Fruit fly (Drosophila melanogaster) whole organism, embryonic: ENCODE measurements around the gene her.

Source experiments
- CG1024 ChIP-seq: fragments of 200-800 bp; sonication (Bioruptor generic); IDR thresholded peaks from 2 replicates; pipeline ENCODE4 v1.3.6; 2022; ENCODE audit warnings: missing biosample characterization, missing genetic modification characterization
- CG10654 ChIP-seq: fragments of 200-800 bp; sonication (Bioruptor generic); optimal IDR thresholded peaks from 2 replicates; lab custom pipeline; 2016; ENCODE audit warnings: missing biosample characterization, missing genetic modification characterization
- CG11504 ChIP-seq: fragments of 200-800 bp; sonication (Bioruptor generic); optimal IDR thresholded peaks from 3 replicates; lab custom pipeline; 2019; ENCODE audit warnings: missing biosample characterization, mild to moderate bottlenecking, missing genetic modification characterization, moderate library complexity
- CG11696 ChIP-seq: fragments of 200-800 bp; sonication (Bioruptor generic); IDR thresholded peaks from 2 replicates; pipeline ENCODE4 v1.3.6; 2022; ENCODE audit warnings: missing biosample characterization, missing genetic modification characterization
- CG12744 ChIP-seq: fragments of 200-800 bp; sonication (Bioruptor generic); optimal IDR thresholded peaks from 2 replicates; lab custom pipeline; 2016; ENCODE audit warnings: missing biosample characterization, missing genetic modification characterization
- CG13123 ChIP-seq: fragments of 200-800 bp; sonication (Bioruptor generic); optimal IDR thresholded peaks from 2 replicates; lab custom pipeline; 2016; ENCODE audit warnings: missing biosample characterization, missing genetic modification characterization
- CG13296 ChIP-seq: fragments of 200-800 bp; sonication (Bioruptor generic); optimal IDR thresholded peaks from 3 replicates; lab custom pipeline; 2018; ENCODE audit warnings: missing biosample characterization, mild to moderate bottlenecking, missing genetic modification characterization
- CG1602 ChIP-seq: fragments of 200-800 bp; sonication (Bioruptor generic); optimal IDR thresholded peaks from 3 replicates; lab custom pipeline; 2016; ENCODE audit warnings: missing biosample characterization, missing genetic modification characterization
- CG1832 ChIP-seq: fragments of 200-800 bp; sonication (Bioruptor generic); optimal IDR thresholded peaks from 2 replicates; lab custom pipeline; 2017; ENCODE audit warnings: missing biosample characterization, mild to moderate bottlenecking, missing genetic modification characterization, inconsistent platforms
- CG18764 ChIP-seq: fragments of 200-800 bp; sonication (Bioruptor generic); optimal IDR thresholded peaks from 3 replicates; lab custom pipeline; 2016; ENCODE audit warnings: missing biosample characterization, missing genetic modification characterization
- CG2678 ChIP-seq: fragments of 200-800 bp; sonication (Bioruptor generic); optimal IDR thresholded peaks from 3 replicates; lab custom pipeline; 2019; ENCODE audit warnings: missing biosample characterization, mild to moderate bottlenecking, missing genetic modification characterization, moderate library complexity
- CG31365 ChIP-seq: fragments of 200-800 bp; sonication (Bioruptor generic); optimal IDR thresholded peaks from 2 replicates; lab custom pipeline; 2018; ENCODE audit warnings: missing biosample characterization, mild to moderate bottlenecking, missing genetic modification characterization
- CG3281 ChIP-seq: fragments of 200-800 bp; sonication (Bioruptor generic); optimal IDR thresholded peaks from 3 replicates; lab custom pipeline; 2017; ENCODE audit warnings: missing biosample characterization, mild to moderate bottlenecking, missing genetic modification characterization
- CG33557 ChIP-seq: fragments of 200-800 bp; sonication (Bioruptor generic); optimal IDR thresholded peaks from 2 replicates; lab custom pipeline; 2019; ENCODE audit warnings: missing biosample characterization, mild to moderate bottlenecking, missing genetic modification characterization, moderate library complexity
- CG3407 ChIP-seq: fragments of 200-800 bp; sonication (Bioruptor generic); optimal IDR thresholded peaks from 2 replicates; lab custom pipeline; 2018; ENCODE audit warnings: missing biosample characterization, mild to moderate bottlenecking, missing genetic modification characterization
- CG3838 ChIP-seq: fragments of 200-800 bp; sonication (Bioruptor generic); optimal IDR thresholded peaks from 3 replicates; lab custom pipeline; 2016; ENCODE audit warnings: missing biosample characterization, missing genetic modification characterization
- CG42726 ChIP-seq: fragments of 200-800 bp; sonication (Bioruptor generic); IDR thresholded peaks from 2 replicates; pipeline ENCODE4 v1.3.6; 2022; ENCODE audit warnings: missing biosample characterization, missing genetic modification characterization; ENCODE audit not compliant: partially characterized antibody
- CG5953 ChIP-seq: fragments of 200-800 bp; sonication (Bioruptor generic); IDR thresholded peaks from 2 replicates; pipeline ENCODE4 v1.3.6; 2022; ENCODE audit warnings: missing biosample characterization, missing genetic modification characterization
- CG7357 ChIP-seq: fragments of 200-800 bp; sonication (Bioruptor generic); IDR thresholded peaks from 3 replicates; pipeline ENCODE4 v1.3.6; 2022; ENCODE audit warnings: missing biosample characterization, missing genetic modification characterization
- CG9437 ChIP-seq: fragments of 200-800 bp; sonication (Bioruptor generic); optimal IDR thresholded peaks from 2 replicates; lab custom pipeline; 2018; ENCODE audit warnings: missing biosample characterization, mild to moderate bottlenecking, missing genetic modification characterization
- CG9797 ChIP-seq: fragments of 200-800 bp; sonication (Bioruptor generic); optimal IDR thresholded peaks from 3 replicates; lab custom pipeline; 2018; ENCODE audit warnings: missing biosample characterization, mild to moderate bottlenecking, missing genetic modification characterization
- Dek ChIP-seq: fragments of 200-800 bp; sonication (Bioruptor generic); optimal IDR thresholded peaks from 3 replicates; lab custom pipeline; 2019; ENCODE audit warnings: missing biosample characterization, mild to moderate bottlenecking, missing genetic modification characterization, moderate library complexity
- Dp ChIP-seq: fragments of 200-800 bp; sonication (Bioruptor generic); optimal IDR thresholded peaks from 2 replicates; lab custom pipeline; 2018; ENCODE audit warnings: missing biosample characterization, mild to moderate bottlenecking, missing genetic modification characterization, moderate library complexity
- HLHmδ ChIP-seq: fragments of 200-800 bp; sonication (Bioruptor generic); optimal IDR thresholded peaks from 2 replicates; lab custom pipeline; 2018; ENCODE audit warnings: missing biosample characterization, mild to moderate bottlenecking, missing genetic modification characterization, moderate library complexity
- HmgD ChIP-seq: fragments of 200-800 bp; sonication (Bioruptor generic); optimal IDR thresholded peaks from 3 replicates; lab custom pipeline; 2016; ENCODE audit warnings: missing biosample characterization, missing genetic modification characterization
- MBD-R2 ChIP-seq: fragments of 200-800 bp; sonication (Bioruptor generic); IDR thresholded peaks from 2 replicates; pipeline ENCODE4 v1.3.6; 2022; ENCODE audit warnings: missing biosample characterization, missing genetic modification characterization
- Meics ChIP-seq: fragments of 200-800 bp; sonication (Bioruptor generic); optimal IDR thresholded peaks from 2 replicates; lab custom pipeline; 2017; ENCODE audit warnings: missing biosample characterization, mild to moderate bottlenecking, missing genetic modification characterization
- NFAT ChIP-seq: fragments of 200-800 bp; sonication (Bioruptor generic); IDR thresholded peaks from 2 replicates; pipeline ENCODE4 v1.3.6; 2022; ENCODE audit warnings: missing biosample characterization, missing genetic modification characterization
- Six4 ChIP-seq: fragments of 200-800 bp; sonication (Bioruptor generic); optimal IDR thresholded peaks from 2 replicates; lab custom pipeline; 2016; ENCODE audit warnings: missing biosample characterization, missing genetic modification characterization
- Taf1 ChIP-seq: fragments of 200-800 bp; sonication (Bioruptor generic); IDR thresholded peaks from 2 replicates; pipeline ENCODE4 v1.3.6; 2022; ENCODE audit warnings: missing biosample characterization, missing genetic modification characterization
- al ChIP-seq: fragments of 200-800 bp; sonication (Bioruptor generic); IDR thresholded peaks from 2 replicates; pipeline ENCODE4 v1.3.6; 2022; ENCODE audit warnings: missing biosample characterization, missing genetic modification characterization
- chm ChIP-seq: fragments of 200-800 bp; sonication (Bioruptor generic); IDR thresholded peaks from 2 replicates; pipeline ENCODE4 v1.3.6; 2022; ENCODE audit warnings: missing biosample characterization, missing genetic modification characterization
- corto ChIP-seq: fragments of 200-800 bp; sonication (Bioruptor generic); optimal IDR thresholded peaks from 2 replicates; lab custom pipeline; 2016; ENCODE audit warnings: missing biosample characterization, mild to moderate bottlenecking, missing genetic modification characterization, moderate library complexity
- dimm ChIP-seq: fragments of 200-800 bp; sonication (Bioruptor generic); IDR thresholded peaks from 2 replicates; pipeline ENCODE4 v1.3.6; 2022; ENCODE audit warnings: missing biosample characterization, missing genetic modification characterization
- ftz-f1 ChIP-seq: fragments of 200-800 bp; sonication (Bioruptor generic); optimal IDR thresholded peaks from 2 replicates; lab custom pipeline; 2016; ENCODE audit warnings: missing biosample characterization, missing genetic modification characterization
- fu2 ChIP-seq: fragments of 200-800 bp; sonication (Bioruptor generic); optimal IDR thresholded peaks from 2 replicates; lab custom pipeline; 2016; ENCODE audit warnings: missing biosample characterization, missing genetic modification characterization
- h ChIP-seq: fragments of >200 bp; optimal IDR thresholded peaks from 2 replicates; lab custom pipeline; 2017
- hb ChIP-seq: fragments of 200-800 bp; sonication (Bioruptor generic); IDR thresholded peaks from 3 replicates; pipeline ENCODE4 v1.3.6; 2022; ENCODE audit warnings: missing biosample characterization, missing genetic modification characterization; ENCODE audit not compliant: partially characterized antibody
- hkb ChIP-seq, 2 experiments: fragments of 200-800 bp in 1 of 2; fragments of >200 bp in 1 of 2; sonication (Bioruptor generic) in 1 of 2; IDR thresholded peaks in 1 of 2; optimal IDR thresholded peaks in 1 of 2; 2 replicates each; pipeline versions ENCODE4 v1.3.6 to Lab custom; 2017 to 2022; ENCODE audit warnings: missing biosample characterization in 1 of 2, missing genetic modification characterization in 1 of 2
- insv ChIP-seq, 2 experiments: fragments of 200-800 bp; sonication (Bioruptor generic); optimal IDR thresholded peaks; 3 replicates each; lab custom pipeline; 2016 to 2018; ENCODE audit warnings: missing biosample characterization in 2 of 2, missing genetic modification characterization in 2 of 2
- jing ChIP-seq: fragments of 200-800 bp; sonication (Bioruptor generic); optimal IDR thresholded peaks from 2 replicates; lab custom pipeline; 2018; ENCODE audit warnings: missing biosample characterization, mild to moderate bottlenecking, missing genetic modification characterization
- kay ChIP-seq: fragments of 200-800 bp; sonication (Bioruptor generic); optimal IDR thresholded peaks from 2 replicates; lab custom pipeline; 2016; ENCODE audit warnings: missing biosample characterization, missing genetic modification characterization
- ken ChIP-seq: fragments of 200-800 bp; sonication (Bioruptor generic); IDR thresholded peaks from 3 replicates; pipeline ENCODE4 v1.3.6; 2022; ENCODE audit warnings: missing biosample characterization, missing genetic modification characterization
- odd ChIP-seq: fragments of 200-800 bp; sonication (Bioruptor generic); optimal IDR thresholded peaks from 2 replicates; lab custom pipeline; 2017; ENCODE audit warnings: missing biosample characterization, mild to moderate bottlenecking, missing genetic modification characterization
- onecut ChIP-seq: fragments of 200-800 bp; sonication (Bioruptor generic); IDR thresholded peaks from 2 replicates; pipeline ENCODE4 v1.3.6; 2022; ENCODE audit warnings: missing biosample characterization, missing genetic modification characterization
- pho ChIP-seq: fragments of 200-800 bp; sonication (Bioruptor generic); optimal IDR thresholded peaks from 2 replicates; lab custom pipeline; 2016; ENCODE audit warnings: missing biosample characterization, missing genetic modification characterization
- pzg ChIP-seq: fragments of 200-800 bp; sonication (Bioruptor generic); optimal IDR thresholded peaks from 3 replicates; lab custom pipeline; 2018; ENCODE audit warnings: missing biosample characterization, mild to moderate bottlenecking, missing genetic modification characterization, moderate library complexity
- tap ChIP-seq: fragments of 200-800 bp; optimal IDR thresholded peaks from 3 replicates; lab custom pipeline; 2019; ENCODE audit warnings: missing biosample characterization, mild to moderate bottlenecking, missing genetic modification characterization, moderate library complexity
- tll ChIP-seq, 2 experiments: fragments of 200-800 bp in 1 of 2; fragments of >200 bp in 1 of 2; sonication (Bioruptor generic) in 1 of 2; optimal IDR thresholded peaks; 2 replicates each; lab custom pipeline; 2017 to 2019; ENCODE audit warnings: missing biosample characterization in 2 of 2, missing genetic modification characterization in 2 of 2, mild to moderate bottlenecking in 1 of 2, moderate library complexity in 1 of 2

The her gene

DNA sequence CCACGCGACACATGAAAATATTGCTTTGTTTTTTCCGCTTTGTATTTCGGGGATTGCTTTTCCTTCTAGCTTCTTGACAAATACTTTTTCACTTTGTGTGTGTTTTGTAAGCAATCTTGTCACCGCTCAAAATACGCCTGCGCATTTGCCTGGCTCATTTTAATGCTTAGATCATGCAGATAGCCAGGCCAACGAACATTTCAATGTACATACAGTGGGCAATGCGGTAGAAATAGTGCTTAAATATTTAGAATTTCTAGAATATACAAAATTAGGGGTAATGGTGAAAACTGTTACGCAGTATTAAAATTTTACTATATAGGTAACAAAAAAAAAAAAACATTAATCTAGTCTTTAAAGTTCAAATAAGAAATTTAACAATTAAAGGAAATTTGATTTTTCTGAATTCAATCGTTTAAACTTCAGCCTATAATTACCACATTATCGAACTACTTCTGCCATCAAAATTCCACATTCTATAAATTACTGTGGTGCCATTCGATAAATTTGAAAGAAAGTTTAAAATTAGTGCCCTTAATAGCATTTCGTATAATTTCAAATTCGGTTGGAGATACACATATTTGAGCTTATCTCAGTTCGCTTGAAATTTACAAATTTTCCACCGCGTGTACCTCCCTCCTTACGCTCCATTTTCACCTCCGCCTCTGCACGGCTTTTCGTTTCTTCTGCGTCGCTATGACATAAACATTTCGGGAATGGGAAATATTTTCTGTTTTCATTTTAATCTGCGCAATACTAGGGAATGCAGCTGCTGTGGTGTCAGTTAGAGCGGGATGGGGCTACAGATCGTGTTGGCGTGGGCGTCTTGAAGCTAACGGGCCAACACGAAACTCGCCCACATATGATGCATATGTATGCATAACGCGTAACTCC is 30.1 kb downstream of the her start (continued):
- peak; percentile 49; the same call in 2 of the 3 replicates for TF ChIP-seq ken (GFP tag; lab: Robert Waterston, UW)
- no peak for TF ChIP-seq CG9797 (GFP tag; lab: Kevin White, UChicago)
- TF ChIP-seq hkb (optimal IDR thresholded peaks at IDR 0.05; lab: Kevin White, UChicago), result no peak
- TF ChIP-seq hkb (GFP tag; IDR thresholded peaks at IDR 0.05; lab: Robert Waterston, UW), result 0 out of 2 replicates have a peak, but pooled peaks have one; percentile 21
- no peak for TF ChIP-seq NFAT
- no peak for TF ChIP-seq CG11696
- TF ChIP-seq CG11504, result peak; percentile 52
- no peak for TF ChIP-seq CG12744 (GFP tag; lab: Kevin White, UChicago)
- no peak for TF ChIP-seq CG33557
- TF ChIP-seq CG3838 (GFP tag; lab: Kevin White, UChicago), result no peak
- no peak for TF ChIP-seq CG31365 (tag; lab: Kevin White, UChicago)
- no peak for TF ChIP-seq CG10654 (GFP tag; lab: Kevin White, UChicago)
- no peak for TF ChIP-seq hb (GFP tag; lab: Robert Waterston, UW)
- no peak for TF ChIP-seq CG13296 (GFP tag; lab: Kevin White, UChicago)
- TF ChIP-seq jing (GFP tag; lab: Kevin White, UChicago), result no peak
- no peak for TF ChIP-seq Taf1 (GFP tag; lab: Robert Waterston, UW)
- no peak for TF ChIP-seq tap
- TF ChIP-seq HmgD, result no peak
- no peak for TF ChIP-seq h (lab: Kevin White, UChicago)
- TF ChIP-seq CG5953 (GFP tag; lab: Robert Waterston, UW), result no peak
- peak; percentile 29; the same call in 1 of the 2 replicates for TF ChIP-seq MBD-R2 (GFP tag; lab: Robert Waterston, UW)
- TF ChIP-seq CG3407 (GFP tag; lab: Kevin White, UChicago), result no peak
- no peak for TF ChIP-seq CG1602
- TF ChIP-seq odd (GFP tag; lab: Kevin White, UChicago), result peak; percentile 9
- TF ChIP-seq CG13123 (GFP tag; lab: Kevin White, UChicago), result no peak
- no peak for TF ChIP-seq HLHmδ (GFP tag; lab: Kevin White, UChicago)
- no peak for TF ChIP-seq CG1024 (GFP tag; lab: Robert Waterston, UW)
- no peak for TF ChIP-seq pzg (GFP tag; lab: Kevin White, UChicago)
- TF ChIP-seq CG1832 (GFP tag; lab: Kevin White, UChicago), result no peak
- TF ChIP-seq corto (GFP tag; lab: Kevin White, UChicago), result no peak
- TF ChIP-seq Six4 (GFP tag; lab: Kevin White, UChicago), result no peak
- no peak; the same call in 1 of the 2 replicates for TF ChIP-seq chm (GFP tag; lab: Robert Waterston, UW)
- no peak; the same call in 1 of the 2 replicates for TF ChIP-seq onecut
- TF ChIP-seq CG42726 (GFP tag; lab: Robert Waterston, UW), result no peak
- TF ChIP-seq fu2, result no peak
- no peak for TF ChIP-seq Meics (GFP tag; lab: Kevin White, UChicago)
- TF ChIP-seq CG2678, result no peak
- no peak for TF ChIP-seq pho (GFP tag; lab: Kevin White, UChicago)
- TF ChIP-seq dimm (GFP tag; lab: Robert Waterston, UW), result no peak
- TF ChIP-seq kay (GFP tag; lab: Kevin White, UChicago), result no peak
- TF ChIP-seq Dp (GFP tag; lab: Kevin White, UChicago), result no peak
- TF ChIP-seq CG3281, result no peak
- no peak for TF ChIP-seq insv (GFP tag; optimal IDR thresholded peaks at IDR 0.05; lab: Kevin White, UChicago)
- no peak for TF ChIP-seq Dek (tag; lab: Kevin White, UChicago)
- TF ChIP-seq CG7357 (GFP tag; lab: Robert Waterston, UW), result no peak
- no peak for TF ChIP-seq ftz-f1 (GFP tag; lab: Kevin White, UChicago)
- TF ChIP-seq CG18764 (GFP tag; lab: Kevin White, UChicago), result no peak
- TF ChIP-seq al (GFP tag; lab: Robert Waterston, UW), result no peak
- TF ChIP-seq CG9437, result peak; percentile 14
- no peak for TF ChIP-seq tll (GFP tag; optimal IDR thresholded peaks at IDR 0.05; lab: Kevin White, UChicago)
